Fruit fly (Drosophila melanogaster) whole organism, prepupa: ENCODE results near the gene CG33341.
A peak's percentile ranks its signal among the peaks of the same experiment; 100 is the strongest.

Experiments used
- Blimp-1 ChIP-seq: fragments of 200-800 bp; sonication (Bioruptor generic); optimal IDR thresholded peaks from 3 replicates; lab custom pipeline; 2017; ENCODE audit warnings: missing biosample characterization, missing genetic modification characterization, mild to moderate bottlenecking, moderate library complexity, missing genetic modification reagents
- CG10631 ChIP-seq: fragments of 200-800 bp; sonication (Bioruptor generic); optimal IDR thresholded peaks from 2 replicates; lab custom pipeline; 2016; ENCODE audit warnings: missing biosample characterization, missing genetic modification characterization
- CG10669 ChIP-seq: fragments of 200-800 bp; sonication (Bioruptor generic); optimal IDR thresholded peaks from 3 replicates; lab custom pipeline; 2018; ENCODE audit warnings: missing biosample characterization, mild to moderate bottlenecking, missing genetic modification characterization, moderate library complexity
- CG11294 ChIP-seq: fragments of 200-800 bp; sonication (Bioruptor generic); IDR thresholded peaks from 2 replicates; pipeline ENCODE4 v1.3.6; 2022; ENCODE audit warnings: missing biosample characterization, missing genetic modification characterization
- CG11762 ChIP-seq: fragments of 200-800 bp; sonication (Bioruptor generic); optimal IDR thresholded peaks from 3 replicates; lab custom pipeline; 2016; ENCODE audit warnings: missing biosample characterization, missing genetic modification characterization; ENCODE audit not compliant: insufficient read depth
- CG15336 ChIP-seq: fragments of 200-800 bp; sonication (Bioruptor generic); IDR thresholded peaks from 2 replicates; pipeline ENCODE4 v1.3.6; 2022; ENCODE audit warnings: missing biosample characterization, missing genetic modification characterization
- CG1621 ChIP-seq: fragments of 200-800 bp; sonication (Bioruptor generic); optimal IDR thresholded peaks from 3 replicates; lab custom pipeline; 2018; ENCODE audit warnings: missing biosample characterization, mild to moderate bottlenecking, missing genetic modification characterization
- CG3032 ChIP-seq: fragments of 200-800 bp; optimal IDR thresholded peaks from 2 replicates; lab custom pipeline; 2019; ENCODE audit warnings: missing biosample characterization, mild to moderate bottlenecking, missing genetic modification characterization, moderate library complexity
- CG3919 ChIP-seq: fragments of 200-800 bp; sonication (Bioruptor generic); optimal IDR thresholded peaks from 3 replicates; lab custom pipeline; 2016; ENCODE audit warnings: missing biosample characterization, missing genetic modification characterization
- CG4318 ChIP-seq: fragments of 200-800 bp; sonication (Bioruptor generic); optimal IDR thresholded peaks from 3 replicates; lab custom pipeline; 2017; ENCODE audit warnings: missing biosample characterization, mild to moderate bottlenecking, missing genetic modification characterization
- CG6163 ChIP-seq: fragments of 200-800 bp; sonication (Bioruptor generic); IDR thresholded peaks from 3 replicates; pipeline ENCODE4 v1.3.6; 2022; ENCODE audit warnings: missing biosample characterization, missing genetic modification characterization
- CG6792 ChIP-seq: fragments of 200-800 bp; sonication (Bioruptor generic); optimal IDR thresholded peaks from 3 replicates; lab custom pipeline; 2016; ENCODE audit warnings: missing biosample characterization, missing genetic modification characterization
- CG8632 ChIP-seq: fragments of 200-800 bp; sonication (Bioruptor generic); optimal IDR thresholded peaks from 3 replicates; lab custom pipeline; 2016; ENCODE audit warnings: missing biosample characterization, missing genetic modification characterization
- Eip75B ChIP-seq: fragments of 200-800 bp; sonication (Bioruptor generic); optimal IDR thresholded peaks from 3 replicates; lab custom pipeline; 2016; ENCODE audit warnings: missing biosample characterization, missing genetic modification characterization
- Eip78C ChIP-seq: fragments of 200-800 bp; sonication (Bioruptor generic); peaks from one replicate; lab custom pipeline; 2016; ENCODE audit warnings: missing biosample characterization, missing genetic modification characterization
- Eip93F ChIP-seq: fragments of 200-800 bp; sonication (Bioruptor generic); optimal IDR thresholded peaks from 2 replicates; lab custom pipeline; 2016; ENCODE audit warnings: missing biosample characterization, mild to moderate bottlenecking, missing genetic modification characterization
- Ets21C ChIP-seq: fragments of 200-800 bp; sonication (Bioruptor generic); optimal IDR thresholded peaks from 3 replicates; lab custom pipeline; 2016; ENCODE audit warnings: missing biosample characterization, missing genetic modification characterization
- Ets96B ChIP-seq: fragments of 200-800 bp; optimal IDR thresholded peaks from 2 replicates; lab custom pipeline; 2019; ENCODE audit warnings: missing biosample characterization, mild to moderate bottlenecking, missing genetic modification characterization, moderate library complexity
- Gug ChIP-seq: fragments of 200-800 bp; sonication (Bioruptor generic); IDR thresholded peaks from 2 replicates; pipeline ENCODE4 v1.3.6; 2022; ENCODE audit warnings: missing biosample characterization, missing genetic modification characterization
- Hr38 ChIP-seq: sonication (Bioruptor generic); optimal IDR thresholded peaks from 2 replicates; lab custom pipeline; 2016; ENCODE audit warnings: missing biosample characterization, missing genetic modification characterization
- Hr4 ChIP-seq: fragments of 200-800 bp; sonication (Bioruptor generic); optimal IDR thresholded peaks from 3 replicates; lab custom pipeline; 2016; ENCODE audit warnings: missing biosample characterization, missing genetic modification characterization
- Smox ChIP-seq: fragments of 200-800 bp; sonication (Bioruptor generic); optimal IDR thresholded peaks from 3 replicates; lab custom pipeline; 2016; ENCODE audit warnings: missing biosample characterization, missing genetic modification characterization
- acj6 ChIP-seq: fragments of 200-800 bp; sonication (Bioruptor generic); optimal IDR thresholded peaks from 3 replicates; lab custom pipeline; 2016; ENCODE audit warnings: missing biosample characterization, missing genetic modification characterization
- dac ChIP-seq: fragments of 200-800 bp; sonication (Bioruptor generic); optimal IDR thresholded peaks from 2 replicates; lab custom pipeline; 2017; ENCODE audit warnings: missing biosample characterization, mild to moderate bottlenecking, missing genetic modification characterization
- dsx ChIP-seq: fragments of 200-800 bp; optimal IDR thresholded peaks from 3 replicates; lab custom pipeline; 2019; ENCODE audit warnings: missing biosample characterization, mild to moderate bottlenecking, missing genetic modification characterization, moderate library complexity; ENCODE audit not compliant: poor library complexity, severe bottlenecking
- eg ChIP-seq: fragments of 200-800 bp; sonication (Bioruptor generic); IDR thresholded peaks from 3 replicates; pipeline ENCODE4 v1.3.6; 2022; ENCODE audit warnings: missing biosample characterization, missing genetic modification characterization
- esn ChIP-seq: fragments of 200-800 bp; sonication (Bioruptor generic); optimal IDR thresholded peaks from 2 replicates; lab custom pipeline; 2016; ENCODE audit warnings: missing biosample characterization, mild to moderate bottlenecking, missing genetic modification characterization, moderate library complexity
- lz ChIP-seq: fragments of 200-800 bp; sonication (Bioruptor generic); optimal IDR thresholded peaks from 3 replicates; lab custom pipeline; 2016; ENCODE audit warnings: missing biosample characterization, missing genetic modification characterization
- net ChIP-seq: fragments of 200-800 bp; sonication (Bioruptor generic); optimal IDR thresholded peaks from 3 replicates; lab custom pipeline; 2016; ENCODE audit warnings: missing biosample characterization, missing genetic modification characterization
- pdm3 ChIP-seq: fragments of 200-800 bp; sonication (Bioruptor generic); optimal IDR thresholded peaks from 3 replicates; lab custom pipeline; 2016; ENCODE audit warnings: missing biosample characterization, missing genetic modification characterization
- salr ChIP-seq, 2 experiments: fragments of 200-800 bp; sonication (Bioruptor generic); optimal IDR thresholded peaks; 3 replicates each; lab custom pipeline; 2016 to 2018; ENCODE audit warnings: missing biosample characterization in 2 of 2, missing genetic modification characterization in 2 of 2, mild to moderate bottlenecking in 1 of 2
- spab ChIP-seq: fragments of 200-800 bp; sonication (Bioruptor generic); optimal IDR thresholded peaks from 2 replicates; lab custom pipeline; 2017; ENCODE audit warnings: missing biosample characterization, mild to moderate bottlenecking, missing genetic modification characterization, missing genetic modification reagents
- ss ChIP-seq, 2 experiments: fragments of 200-800 bp; sonication (Bioruptor generic); optimal IDR thresholded peaks; 2 replicates in 1 of 2; 3 replicates in 1 of 2; lab custom pipeline; 2017 to 2018; ENCODE audit warnings: mild to moderate bottlenecking in 2 of 2, missing biosample characterization in 2 of 2, missing genetic modification characterization in 2 of 2, moderate library complexity in 1 of 2
- svp ChIP-seq: fragments of 200-800 bp; sonication (Bioruptor generic); peaks from one replicate; lab custom pipeline; 2016; ENCODE audit warnings: missing biosample characterization, missing genetic modification characterization
- topi ChIP-seq: fragments of 200-800 bp; sonication (Bioruptor generic); optimal IDR thresholded peaks from 3 replicates; lab custom pipeline; 2016; ENCODE audit warnings: missing biosample characterization, missing genetic modification characterization
- vri ChIP-seq: fragments of 200-800 bp; sonication (Bioruptor generic); optimal IDR thresholded peaks from 3 replicates; lab custom pipeline; 2016; ENCODE audit warnings: missing biosample characterization, mild to moderate bottlenecking, missing genetic modification characterization

Gene CG33341

DNA sequence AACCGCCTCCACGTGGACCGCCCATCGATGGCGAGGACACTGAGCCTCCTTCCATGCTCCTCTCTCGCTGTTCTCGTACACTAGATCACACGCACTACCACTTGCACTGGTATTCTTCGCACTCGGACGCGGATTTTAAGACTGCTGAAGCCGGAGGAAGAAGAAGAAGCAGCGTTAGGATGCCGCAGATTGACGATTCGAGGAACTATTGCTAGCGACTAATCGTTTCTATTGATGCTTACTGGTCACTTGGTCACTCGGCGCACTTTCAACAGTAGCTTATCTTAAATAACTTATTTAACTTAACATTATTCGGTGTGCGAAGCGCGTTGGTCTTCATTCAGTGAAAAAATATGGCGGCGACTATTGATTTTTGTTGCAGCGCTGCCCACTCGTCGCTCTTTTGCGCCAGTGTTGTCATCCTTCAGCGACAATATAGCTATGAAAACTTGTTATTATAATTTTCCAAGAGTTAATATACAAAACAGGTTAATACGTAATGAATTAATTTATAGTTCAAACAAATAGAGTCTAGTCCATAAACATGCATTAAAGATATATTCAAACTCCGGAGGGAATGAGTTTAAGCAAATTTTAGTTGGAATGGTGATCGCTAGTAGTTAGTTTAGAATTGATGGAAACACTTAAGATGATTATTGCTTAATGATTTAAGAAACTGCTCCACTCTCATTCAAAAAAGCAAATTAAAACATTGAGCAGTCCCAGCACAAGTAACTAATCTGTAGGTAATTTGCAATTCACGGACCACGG lies 19.6 kb upstream of the CG33341 start, which contains the start of the genes CG5746 and CG6454 (continued):
- TF ChIP-seq Smox (GFP tag; lab: Kevin White, UChicago), result no peak
- no peak for TF ChIP-seq svp (GFP tag; lab: Kevin White, UChicago)
- no peak for TF ChIP-seq Blimp-1 (GFP tag; lab: Kevin White, UChicago)
- TF ChIP-seq acj6 (GFP tag; lab: Kevin White, UChicago), result no peak
- TF ChIP-seq Hr38 (GFP tag; lab: Kevin White, UChicago), result no peak
- TF ChIP-seq CG1621 (tag; lab: Kevin White, UChicago), result no peak
- no peak for TF ChIP-seq Eip78C (GFP tag; lab: Kevin White, UChicago)
- TF ChIP-seq salr (GFP tag; optimal IDR thresholded peaks at IDR 0.05; lab: Kevin White, UChicago), result no peak
- no peak for TF ChIP-seq CG15336 (GFP tag; lab: Robert Waterston, UW)
- no peak for TF ChIP-seq Ets96B (tag; lab: Kevin White, UChicago)
- TF ChIP-seq CG3032 (tag; lab: Kevin White, UChicago), result no peak
- TF ChIP-seq CG6163 (GFP tag; lab: Robert Waterston, UW), result no peak
- TF ChIP-seq Gug (GFP tag; lab: Robert Waterston, UW), result 0 out of 2 replicates have a peak, but pooled peaks have one; percentile 9
- no peak for TF ChIP-seq Eip93F (GFP tag; lab: Kevin White, UChicago)
- TF ChIP-seq pdm3 (GFP tag; lab: Kevin White, UChicago), result no peak
- TF ChIP-seq CG11294, result peak; percentile 18; the same call in 1 of the 2 replicates
- TF ChIP-seq CG4318 (GFP tag; lab: Kevin White, UChicago), result no peak

dm6 chr3R:24353448-24353847 lies 14.7 kb upstream of the CG33341 start:
- no peak for TF ChIP-seq CG6163 (GFP tag; lab: Robert Waterston, UW)
- TF ChIP-seq CG10631 (GFP tag; lab: Kevin White, UChicago), result no peak
- TF ChIP-seq Eip75B, result no peak
- no peak for TF ChIP-seq acj6 (GFP tag; lab: Kevin White, UChicago)
- TF ChIP-seq eg (GFP tag; lab: Robert Waterston, UW), result no peak
- no peak for TF ChIP-seq CG6792 (GFP tag; lab: Kevin White, UChicago)
- no peak for TF ChIP-seq CG11294
- TF ChIP-seq topi (GFP tag; lab: Kevin White, UChicago), result no peak
- TF ChIP-seq CG1621 (tag; lab: Kevin White, UChicago), result no peak
- TF ChIP-seq CG8632 (GFP tag; lab: Kevin White, UChicago), result no peak
- TF ChIP-seq Ets21C (GFP tag; lab: Kevin White, UChicago), result no peak
- no peak for TF ChIP-seq vri

- no peak for TF ChIP-seq Blimp-1 (GFP tag; lab: Kevin White, UChicago)
- TF ChIP-seq Hr4 (GFP tag; lab: Kevin White, UChicago), result no peak
- TF ChIP-seq eg (GFP tag; lab: Robert Waterston, UW), result no peak
- no peak for TF ChIP-seq CG11294
- no peak for TF ChIP-seq CG10669 (GFP tag; lab: Kevin White, UChicago)
- TF ChIP-seq CG11762 (GFP tag; lab: Kevin White, UChicago), result no peak
- no peak for TF ChIP-seq lz (GFP tag; lab: Kevin White, UChicago)
- no peak for TF ChIP-seq spab (GFP tag; lab: Kevin White, UChicago)
- no peak for TF ChIP-seq pdm3 (GFP tag; lab: Kevin White, UChicago)
- TF ChIP-seq CG10631 (GFP tag; lab: Kevin White, UChicago), result no peak
- TF ChIP-seq dsx (GFP tag; lab: Kevin White, UChicago), result no peak
- no peak for TF ChIP-seq CG3919 (GFP tag; lab: Kevin White, UChicago)
- no peak for TF ChIP-seq esn
- no peak for TF ChIP-seq Eip78C (GFP tag; lab: Kevin White, UChicago)
- TF ChIP-seq net (GFP tag; lab: Kevin White, UChicago), result no peak
- TF ChIP-seq dac (GFP tag; lab: Kevin White, UChicago), result no peak
- no peak for TF ChIP-seq ss (GFP tag; optimal IDR thresholded peaks at IDR 0.05; lab: Kevin White, UChicago)
These were observed 10.5 kb upstream of the CG33341 start, which contains the start of gene Golgin84 for dm6 chr3R:24357698-24358097. TSS of gene Golgin84 (minus strand) at chr3R:24357938.
